Worm (Caenorhabditis elegans): Measurements from ENCODE around the gene F28F8.7.

DNA sequence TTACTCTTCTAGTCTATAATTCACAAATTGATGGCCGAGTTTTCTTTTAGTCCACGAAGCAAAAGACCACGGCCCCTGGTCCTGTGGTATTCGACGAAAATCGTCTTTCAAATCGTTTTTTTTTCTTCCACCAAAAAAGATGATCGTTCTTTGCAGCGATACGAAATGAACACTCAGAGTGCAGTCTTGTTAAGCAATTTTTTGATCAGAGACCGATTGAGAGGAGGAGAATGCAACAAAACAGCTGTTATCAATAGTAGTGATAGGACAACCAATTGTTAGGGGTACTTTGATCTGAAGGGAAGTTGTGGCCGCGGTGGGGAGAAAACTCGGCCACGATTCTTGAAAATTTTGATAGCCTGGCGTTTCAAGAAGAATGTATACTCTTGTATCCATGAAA, 26.4 kb downstream of the F28F8.7 start:
- TF ChIP-seq blmp-1 (tag; optimal IDR thresholded peaks at IDR 0.05; ENCODE audit: insufficient read depth) (no peak), mdl-1 (tag; optimal IDR thresholded peaks at IDR 0.05) (no peak)

Measured in whole organism, L2 larva.